Worm (Caenorhabditis elegans): ENCODE data around the gene apb-1.

apb-1 gene

ce11 chrIII:2553579-2553978 lies 43.3 kb downstream of the apb-1 start:
- TF ChIP-seq nhr-102 (tag; optimal IDR thresholded peaks at IDR 0.05) = no peak
- TF ChIP-seq daf-8 (GFP tag; IDR thresholded peaks at IDR 0.05) = no peak
- no peak for TF ChIP-seq hmg-1.1 (GFP tag; IDR thresholded peaks at IDR 0.05)
- no peak for TF ChIP-seq daf-12 (tag; optimal IDR thresholded peaks at IDR 0.05)
- TF ChIP-seq dmd-9 (GFP tag; IDR thresholded peaks at IDR 0.05) = no peak
- no peak for TF ChIP-seq hif-1 (tag; optimal IDR thresholded peaks at IDR 0.05)
- TF ChIP-seq nhr-77 (tag; optimal IDR thresholded peaks at IDR 0.05) = no peak
- TF ChIP-seq zfp-2 (tag; optimal IDR thresholded peaks at IDR 0.05) = no peak
- TF ChIP-seq ceh-28 (tag; optimal IDR thresholded peaks at IDR 0.05) = no peak
- TF ChIP-seq duxl-1 (tag; optimal IDR thresholded peaks at IDR 0.05; ENCODE audit: poor library complexity) = no peak
- TF ChIP-seq unc-130 (GFP tag; optimal IDR thresholded peaks at IDR 0.05) = no peak
- TF ChIP-seq F37D6.2 (tag; optimal IDR thresholded peaks at IDR 0.05) = no peak
- TF ChIP-seq zag-1 (tag; optimal IDR thresholded peaks at IDR 0.05) = no peak
- TF ChIP-seq ZK337.2 (GFP tag; IDR thresholded peaks at IDR 0.05) = no peak
- no peak for TF ChIP-seq dpl-1 (GFP tag; optimal IDR thresholded peaks at IDR 0.05)

ce11 chrIII:2552382-2552781 lies 44.5 kb downstream of the apb-1 start:
- TF ChIP-seq lsy-2 (tag; optimal IDR thresholded peaks at IDR 0.05) (peak in 1 of 2 experiments; percentile 18), vab-7 (GFP tag; IDR thresholded peaks at IDR 0.05) (no peak), ces-1 (GFP tag; optimal IDR thresholded peaks at IDR 0.05) (peak; percentile 81), pha-4 (GFP tag; IDR thresholded peaks at IDR 0.05) (no peak), pha-4 (tag; optimal IDR thresholded peaks at IDR 0.05) (no peak), rbr-2 (tag; optimal IDR thresholded peaks at IDR 0.05) (peak; percentile 1), cey-2 (tag; optimal IDR thresholded peaks at IDR 0.05; ENCODE audit: borderline replicate concordance, insufficient read depth) (no peak)

- TF ChIP-seq php-3 (GFP tag; IDR thresholded peaks at IDR 0.05) = no peak
- TF ChIP-seq unc-62 (GFP tag; optimal IDR thresholded peaks at IDR 0.05 in 1 of 2) = peak in 1 of 2 experiments; percentile 76
- TF ChIP-seq unc-62 (tag; optimal IDR thresholded peaks at IDR 0.05) = no peak
- no peak for TF ChIP-seq nhr-111 (GFP tag; optimal IDR thresholded peaks at IDR 0.05)
Measured at ce11 chrIII:2551981-2552380, 44.9 kb downstream of the apb-1 start.

- no peak for TF ChIP-seq zip-11 (GFP tag; IDR thresholded peaks at IDR 0.05)
- no peak for TF ChIP-seq Y75B8A.6 (GFP tag; IDR thresholded peaks at IDR 0.05)
- TF ChIP-seq snpc-1.2 (GFP tag; IDR thresholded peaks at IDR 0.05) = no peak
Measured at ce11 chrIII:2549620-2550019, 47.2 kb downstream of the apb-1 start, which contains the start of gene feh-1. TSS of gene feh-1 (plus strand) at chrIII:2549920.

ce11 chrIII:2546298-2546697 lies 50.5 kb downstream of the apb-1 start:
- TF ChIP-seq ceh-20 (GFP tag; IDR thresholded peaks at IDR 0.05) = no peak
- TF ChIP-seq nhr-76 (tag; optimal IDR thresholded peaks at IDR 0.05) = no peak
- TF ChIP-seq nhr-6 (tag; optimal IDR thresholded peaks at IDR 0.05) = no peak
- no peak for TF ChIP-seq nhr-237 (tag; optimal IDR thresholded peaks at IDR 0.05)
- no peak for TF ChIP-seq mdt-29 (GFP tag; IDR thresholded peaks at IDR 0.05)
- no peak for TF ChIP-seq ces-1 (GFP tag; optimal IDR thresholded peaks at IDR 0.05)
- TF ChIP-seq unc-62 (GFP tag; optimal IDR thresholded peaks at IDR 0.05 in 1 of 2) = no peak
- no peak for TF ChIP-seq unc-62 (tag; optimal IDR thresholded peaks at IDR 0.05)
- TF ChIP-seq lin-29 (GFP tag; IDR thresholded peaks at IDR 0.05) = no peak
- no peak for TF ChIP-seq F10B5.3 (tag; optimal IDR thresholded peaks at IDR 0.05)
- TF ChIP-seq egl-43 (GFP tag; IDR thresholded peaks at IDR 0.05) = no peak
- TF ChIP-seq D1046.2 (GFP tag; IDR thresholded peaks at IDR 0.05) = no peak
- no peak for TF ChIP-seq attf-4 (tag; optimal IDR thresholded peaks at IDR 0.05)
- TF ChIP-seq nhr-28 (tag; optimal IDR thresholded peaks at IDR 0.05) = no peak
